Worm (Caenorhabditis elegans) whole organism, L3 larva: ENCODE results near the gene rpl-28.
A peak's percentile ranks its signal among the peaks of the same experiment; 100 is the strongest.

Source experiments
- ama-1 ChIP-seq: fragments of 150-350 bp; optimal IDR thresholded peaks from 2 replicates; lab custom pipeline; 2018
- ceh-16 ChIP-seq: sonication (generic microtip); optimal IDR thresholded peaks from 2 replicates; lab custom pipeline; 2017; ENCODE audit warnings: missing biosample characterization, missing genetic modification characterization
- ceh-28 ChIP-seq: fragments of 150-350 bp; optimal IDR thresholded peaks from 2 replicates; lab custom pipeline; 2014; ENCODE audit warnings: missing biosample characterization, missing genetic modification reagents, missing genetic modification characterization
- ceh-82 ChIP-seq: fragments of 150-350 bp; optimal IDR thresholded peaks from 2 replicates; lab custom pipeline; 2014; ENCODE audit warnings: missing biosample characterization, missing genetic modification characterization
- fkh-2 ChIP-seq: fragments of 150-350 bp; optimal IDR thresholded peaks from 2 replicates; lab custom pipeline; 2014; ENCODE audit warnings: missing biosample characterization, missing genetic modification reagents, missing genetic modification characterization
- pha-4 ChIP-seq: fragments of 150-350 bp; optimal IDR thresholded peaks from 2 replicates; lab custom pipeline; 2014; ENCODE audit warnings: missing biosample characterization, missing genetic modification reagents, missing genetic modification characterization

ce11 chrV:12747431-12747830, 19.5 kb upstream of the rpl-28 start, which contains the start of gene C15C8.4:
- no peak for TF ChIP-seq fkh-2 (tag; lab: Kevin White, UChicago)
- TF ChIP-seq pha-4 (tag; lab: Kevin White, UChicago): no peak
- no peak for TF ChIP-seq ceh-82
- no peak for TF ChIP-seq ceh-16
- TF ChIP-seq ceh-28 (tag; lab: Kevin White, UChicago): peak; percentile 18
- no peak for TF ChIP-seq ama-1 (lab: Kevin White, UChicago)
